Worm (Caenorhabditis elegans) whole organism, midembryonic: ENCODE data around the gene C18D4.12.

ENCODE experiments used
- T22C8.4 ChIP-seq: fragments of 200-800 bp; sonication (Bioruptor generic); IDR thresholded peaks from 2 replicates; pipeline ENCODE4 v1.3.6; 2022; ENCODE audit warnings: missing genetic modification characterization, missing compliant biosample characterization
- cog-1 ChIP-seq: sonication (generic microtip); optimal IDR thresholded peaks from 2 replicates; lab custom pipeline; 2016; ENCODE audit warnings: missing genetic modification characterization, missing compliant biosample characterization
- flt-1 ChIP-seq: fragments of 200-800 bp; sonication (Bioruptor generic); IDR thresholded peaks from 2 replicates; pipeline ENCODE4 v1.3.6; 2022; ENCODE audit warnings: missing genetic modification characterization, missing compliant biosample characterization
- klf-2 ChIP-seq: fragments of 200-800 bp; sonication (Bioruptor generic); conservative IDR thresholded peaks from 2 replicates; pipeline ENCODE4 v1.3.6; 2022; ENCODE audit warnings: missing genetic modification reagents, missing genetic modification characterization, missing compliant biosample characterization
- med-1 ChIP-seq: sonication (generic microtip); optimal IDR thresholded peaks from 2 replicates; lab custom pipeline; 2017; ENCODE audit warnings: missing genetic modification characterization, mild to moderate bottlenecking, missing compliant biosample characterization, antibody characterized with exemption, missing genetic modification reagents; ENCODE audit not compliant: insufficient read depth
- ref-1 ChIP-seq: fragments of 200-800 bp; sonication (Bioruptor generic); conservative IDR thresholded peaks from 2 replicates; pipeline ENCODE4 v1.3.6; 2022; ENCODE audit warnings: missing genetic modification reagents, missing genetic modification characterization, missing compliant biosample characterization
- tab-1 ChIP-seq: fragments of 200-800 bp; sonication (Bioruptor generic); IDR thresholded peaks from 2 replicates; pipeline ENCODE4 v1.3.6; 2022; ENCODE audit warnings: missing genetic modification characterization, missing compliant biosample characterization
- ztf-23 ChIP-seq: fragments of 200-800 bp; sonication (Bioruptor generic); IDR thresholded peaks from 2 replicates; pipeline ENCODE4 v1.3.6; 2022; ENCODE audit warnings: missing genetic modification reagents, missing genetic modification characterization, missing compliant biosample characterization
- ztf-29 ChIP-seq: fragments of 200-800 bp; sonication (Bioruptor generic); IDR thresholded peaks from 2 replicates; pipeline ENCODE4 v1.3.6; 2022; ENCODE audit warnings: missing genetic modification reagents, missing genetic modification characterization, missing compliant biosample characterization

Gene C18D4.12

ce11 chrV:17530486-17530885 lies at the start of gene C18D4.12:
Gene C18D4.12 (minus strand): TSS chrV:17530586.
- TF ChIP-seq flt-1 (GFP tag; lab: Robert Waterston, UW) (no peak), tab-1 (GFP tag; lab: Robert Waterston, UW) (no peak), ref-1 (no peak), ztf-23 (GFP tag; lab: Robert Waterston, UW) (no peak), klf-2 (GFP tag; lab: Robert Waterston, UW) (no peak), T22C8.4 (no peak), ztf-29 (GFP tag; lab: Robert Waterston, UW) (no peak), med-1 (GFP tag; lab: Kevin White, UChicago) (no peak), cog-1 (tag; lab: Kevin White, UChicago) (no peak)

ce11 chrV:17580017-17580416 lies 49.6 kb upstream of the C18D4.12 start:
- TF ChIP-seq T22C8.4 (no peak), med-1 (GFP tag; lab: Kevin White, UChicago) (no peak), klf-2 (GFP tag; lab: Robert Waterston, UW) (no peak), cog-1 (tag; lab: Kevin White, UChicago) (no peak), flt-1 (GFP tag; lab: Robert Waterston, UW) (no peak), tab-1 (GFP tag; lab: Robert Waterston, UW) (no peak), ztf-29 (GFP tag; lab: Robert Waterston, UW) (no peak), ztf-23 (GFP tag; lab: Robert Waterston, UW) (no peak), ref-1 (no peak)

ce11 chrV:17566850-17567249 lies 36.5 kb upstream of the C18D4.12 start, which contains the start of gene C38D9.2:
Gene C38D9.2 (plus strand): TSS chrV:17567150.
- TF ChIP-seq klf-2 (GFP tag; lab: Robert Waterston, UW) (no peak), cog-1 (tag; lab: Kevin White, UChicago) (no peak), ztf-29 (GFP tag; lab: Robert Waterston, UW) (no peak), med-1 (GFP tag; lab: Kevin White, UChicago) (no peak), ztf-23 (GFP tag; lab: Robert Waterston, UW) (no peak), tab-1 (GFP tag; lab: Robert Waterston, UW) (no peak), flt-1 (GFP tag; lab: Robert Waterston, UW) (no peak), ref-1 (no peak), T22C8.4 (no peak)

- TF ChIP-seq ref-1 = no peak
- TF ChIP-seq tab-1 (GFP tag; lab: Robert Waterston, UW) = no peak
- TF ChIP-seq T22C8.4 = no peak
- no peak for TF ChIP-seq klf-2 (GFP tag; lab: Robert Waterston, UW)
- no peak for TF ChIP-seq med-1 (GFP tag; lab: Kevin White, UChicago)
- TF ChIP-seq ztf-23 (GFP tag; lab: Robert Waterston, UW) = no peak
- no peak for TF ChIP-seq cog-1 (tag; lab: Kevin White, UChicago)
- no peak for TF ChIP-seq ztf-29 (GFP tag; lab: Robert Waterston, UW)
- no peak for TF ChIP-seq flt-1 (GFP tag; lab: Robert Waterston, UW)
Observed at ce11 chrV:17565903-17566302, 35.5 kb upstream of the C18D4.12 start, which contains the start of gene fbxa-171. Gene fbxa-171 (minus strand): TSS chrV:17566003.

ce11 chrV:17558946-17559345 lies 28.6 kb upstream of the C18D4.12 start, which contains the start of gene fbxa-172:
Gene fbxa-172 (plus strand): TSS chrV:17559246.
- TF ChIP-seq klf-2 (GFP tag; lab: Robert Waterston, UW) (no peak), tab-1 (GFP tag; lab: Robert Waterston, UW) (no peak), ref-1 (no peak), cog-1 (tag; lab: Kevin White, UChicago) (no peak), ztf-23 (GFP tag; lab: Robert Waterston, UW) (no peak), med-1 (GFP tag; lab: Kevin White, UChicago) (no peak), T22C8.4 (no peak), flt-1 (GFP tag; lab: Robert Waterston, UW) (no peak), ztf-29 (GFP tag; lab: Robert Waterston, UW) (no peak)

DNA sequence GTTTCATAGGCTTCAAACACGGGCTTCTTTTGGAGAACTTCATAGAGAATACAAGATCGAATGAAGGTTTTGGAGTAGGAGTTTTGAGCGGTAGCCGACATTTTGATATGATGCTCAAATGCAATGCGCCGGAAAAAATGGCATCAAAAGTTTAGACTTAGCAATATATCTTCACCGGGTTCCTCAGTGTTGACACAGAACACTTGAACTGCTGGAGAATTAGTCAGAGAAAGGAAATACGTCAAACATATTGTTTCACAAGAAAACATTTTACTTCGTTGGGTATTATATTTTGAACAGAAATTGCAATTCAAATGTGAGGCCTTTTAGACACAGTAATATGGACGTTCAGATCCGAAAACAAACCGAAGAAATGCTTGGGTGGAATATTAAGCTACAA lies 28.0 kb upstream of the C18D4.12 start, which contains the start of gene fbxa-174:
Gene fbxa-174 (minus strand): TSS at position 101 of the 400 bp plus-strand sequence.
- no peak for TF ChIP-seq ref-1
- no peak for TF ChIP-seq ztf-23 (GFP tag; lab: Robert Waterston, UW)
- no peak for TF ChIP-seq ztf-29 (GFP tag; lab: Robert Waterston, UW)
- no peak for TF ChIP-seq flt-1 (GFP tag; lab: Robert Waterston, UW)
- TF ChIP-seq med-1 (GFP tag; lab: Kevin White, UChicago) = no peak
- no peak for TF ChIP-seq klf-2 (GFP tag; lab: Robert Waterston, UW)
- TF ChIP-seq tab-1 (GFP tag; lab: Robert Waterston, UW) = no peak
- TF ChIP-seq cog-1 (tag; lab: Kevin White, UChicago) = no peak
- TF ChIP-seq T22C8.4 = no peak

ce11 chrV:17552759-17553158 lies 22.4 kb upstream of the C18D4.12 start, which contains the start of gene C38D9.8:
Gene C38D9.8 (minus strand): TSS chrV:17552859.
- TF ChIP-seq med-1 (GFP tag; lab: Kevin White, UChicago) (no peak), T22C8.4 (no peak), ztf-29 (GFP tag; lab: Robert Waterston, UW) (no peak), ref-1 (no peak), flt-1 (GFP tag; lab: Robert Waterston, UW) (no peak)

DNA sequence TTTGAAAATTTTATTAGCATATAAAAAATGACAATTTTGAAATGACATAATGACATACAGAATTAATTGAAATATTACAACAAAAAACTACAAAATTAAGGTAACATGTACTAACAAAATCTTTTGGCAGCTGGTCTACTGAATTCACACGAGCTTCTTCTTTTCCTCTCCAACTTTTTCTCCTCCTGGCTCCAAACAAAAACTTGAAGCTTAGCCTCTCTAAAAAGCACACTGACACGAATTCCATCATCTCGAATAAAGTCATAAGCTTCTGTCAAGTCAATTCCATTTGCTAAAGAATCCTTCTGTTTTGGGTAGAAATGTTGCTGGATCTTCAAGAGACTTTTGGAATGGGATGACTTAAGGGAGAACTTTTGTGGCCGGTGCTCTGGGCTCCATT lies 21.0 kb upstream of the C18D4.12 start:
- TF ChIP-seq tab-1 (GFP tag; lab: Robert Waterston, UW) (no peak), med-1 (GFP tag; lab: Kevin White, UChicago) (no peak), T22C8.4 (no peak), ztf-29 (GFP tag; lab: Robert Waterston, UW) (no peak)

DNA sequence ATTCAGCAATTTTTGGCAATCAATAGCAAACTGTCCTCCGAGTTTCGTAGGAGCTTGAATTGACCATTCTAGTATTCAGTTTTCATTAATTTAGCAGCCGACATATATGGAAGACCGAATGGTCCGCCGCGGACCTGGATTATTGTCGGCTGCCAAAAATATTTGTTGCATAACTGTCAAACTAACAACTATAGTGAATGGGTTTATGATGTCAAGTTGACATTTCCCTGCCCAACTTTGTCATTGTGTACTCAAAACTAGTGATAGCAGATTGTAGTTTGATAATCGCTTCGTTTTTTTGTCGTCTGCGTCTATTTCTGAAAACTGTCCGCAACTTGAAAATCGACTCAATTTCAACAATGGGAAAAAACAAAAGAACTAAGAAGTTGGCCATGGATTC lies 19.0 kb upstream of the C18D4.12 start, which contains the start of gene fbxa-176:
Gene fbxa-176 (plus strand): TSS at position 314 of the 400 bp plus-strand sequence.
- no peak for TF ChIP-seq tab-1 (GFP tag; lab: Robert Waterston, UW)
- no peak for TF ChIP-seq klf-2 (GFP tag; lab: Robert Waterston, UW)
- TF ChIP-seq flt-1 (GFP tag; lab: Robert Waterston, UW) = no peak
- no peak for TF ChIP-seq ref-1
- TF ChIP-seq med-1 (GFP tag; lab: Kevin White, UChicago) = no peak
- TF ChIP-seq cog-1 (tag; lab: Kevin White, UChicago) = no peak
- TF ChIP-seq ztf-23 (GFP tag; lab: Robert Waterston, UW) = no peak
- TF ChIP-seq ztf-29 (GFP tag; lab: Robert Waterston, UW) = no peak
- TF ChIP-seq T22C8.4 = no peak
